Fruit fly (Drosophila melanogaster) whole organism: ENCODE measurements around the gene CG5342.

Experiments used
- CG8478 ChIP-seq: fragments of >200 bp; optimal IDR thresholded peaks from 2 replicates; lab custom pipeline; 2018; ENCODE audit warnings: inconsistent platforms
- Dll ChIP-seq: fragments of >200 bp; optimal IDR thresholded peaks from 2 replicates; lab custom pipeline; 2017
- EcR ChIP-seq, 2 experiments: fragments of >200 bp; optimal IDR thresholded peaks; 2 replicates each; lab custom pipeline; 2017; ENCODE audit warnings: missing biosample characterization in 2 of 2, missing genetic modification characterization in 2 of 2, missing genetic modification reagents in 2 of 2
- pan ChIP-seq: fragments of >200 bp; optimal IDR thresholded peaks from 2 replicates; lab custom pipeline; 2017
- psq ChIP-seq: fragments of >200 bp; optimal IDR thresholded peaks from 2 replicates; lab custom pipeline; 2017
- usp ChIP-seq: fragments of >200 bp; optimal IDR thresholded peaks from 2 replicates; lab custom pipeline; 2017; ENCODE audit warnings: missing biosample characterization, missing genetic modification characterization, mixed read lengths

DNA sequence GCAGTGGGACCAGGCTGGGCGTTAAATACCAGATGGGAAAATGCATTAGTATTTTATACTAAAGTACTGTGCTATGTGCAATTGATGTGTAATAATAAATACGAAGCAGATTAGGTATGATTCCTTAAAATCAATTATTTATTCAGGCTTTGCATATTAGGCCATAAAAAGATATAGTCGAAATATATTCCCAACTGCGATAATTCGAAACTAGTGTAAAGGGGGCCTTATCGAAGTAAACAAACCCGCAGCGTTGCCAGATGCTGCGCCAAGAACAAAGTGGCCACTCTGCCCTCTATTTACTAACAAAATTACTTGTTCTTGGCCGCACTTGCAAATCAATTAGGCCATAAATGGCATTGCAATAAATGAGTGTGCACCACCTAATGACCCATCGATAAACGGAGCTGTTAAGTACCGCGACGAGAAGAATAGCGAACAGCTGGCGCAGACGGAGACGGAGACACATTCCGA lies 21.1 kb upstream of the CG5342 start, which contains the start of gene CG10898:
- TF ChIP-seq psq, result no peak
- no peak for TF ChIP-seq CG8478
- TF ChIP-seq EcR (GFP tag; optimal IDR thresholded peaks at IDR 0.05; lab: Kevin White, UChicago), result no peak
- no peak for TF ChIP-seq usp
- TF ChIP-seq pan (lab: Kevin White, UChicago), result no peak
- TF ChIP-seq Dll, result no peak
